Fruit fly (Drosophila melanogaster) S2 (cell line): ENCODE data around the gene Sema5c.

Source experiments
- CG8478 ChIP-seq: fragments of >200 bp; optimal IDR thresholded peaks from 2 replicates; lab custom pipeline; 2018
- CTCF ChIP-seq, 2 experiments: fragments of >200 bp; optimal IDR thresholded peaks; 2 replicates each; lab custom pipeline; 2018

dm6 chr3L:12056286-12057178 lies 25.1 kb downstream of the Sema5c start:
- no peak for TF ChIP-seq CG8478
- no peak for TF ChIP-seq CTCF (optimal IDR thresholded peaks at IDR 0.05; lab: Kevin White, UChicago)
